Fruit fly (Drosophila melanogaster): ENCODE results near the gene p38a.
A peak's percentile ranks its signal among the peaks of the same experiment; 100 is the strongest.

The p38a gene

DNA sequence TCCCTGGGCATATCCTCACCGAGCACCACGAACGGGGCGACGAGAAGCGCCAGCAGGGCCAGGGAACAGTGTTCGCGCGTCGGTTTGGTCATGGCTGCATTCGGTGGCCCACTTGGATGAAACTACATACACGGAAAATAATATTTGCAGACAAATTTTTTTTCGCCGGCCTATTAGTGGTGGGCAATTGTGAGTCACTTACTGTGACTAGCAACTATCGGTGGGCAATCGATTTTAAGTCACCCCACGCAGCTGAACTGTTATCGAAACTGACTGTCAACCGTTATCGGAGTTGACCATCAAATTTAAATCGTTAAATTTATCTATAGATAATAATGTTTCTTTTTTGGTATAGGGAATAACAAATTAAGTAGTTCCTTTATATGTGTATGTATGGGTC lies 17.2 kb upstream of the p38a start, which contains the start of gene CG5510 (continued):
- TF ChIP-seq Fer1 (GFP tag; optimal IDR thresholded peaks at IDR 0.05) (peak; percentile 37), lov (optimal IDR thresholded peaks at IDR 0.05) (no peak), lov (GFP tag; IDR thresholded peaks at IDR 0.05) (0 out of 3 replicates have a peak, but pooled peaks have one; percentile 20), cas (GFP tag; IDR thresholded peaks at IDR 0.05) (no peak), run (tag; optimal IDR thresholded peaks at IDR 0.05) (no peak), Gug (GFP tag; IDR thresholded peaks at IDR 0.05) (peak; percentile 64; the same call in 2 of the 4 replicates), CG31441 (GFP tag; IDR thresholded peaks at IDR 0.05) (peak; percentile 91), lola (GFP tag; optimal IDR thresholded peaks at IDR 0.05) (peak in 1 of 3 experiments; percentile 8), scrt (GFP tag; optimal IDR thresholded peaks at IDR 0.05) (peak; percentile 29), CG18476 (GFP tag; optimal IDR thresholded peaks at IDR 0.05) (peak; percentile 33), ATbp (GFP tag; optimal IDR thresholded peaks at IDR 0.05) (no peak), sens-2 (GFP tag; IDR thresholded peaks at IDR 0.05) (no peak), nom (GFP tag; optimal IDR thresholded peaks at IDR 0.05) (no peak), CG33213 (GFP tag; optimal IDR thresholded peaks at IDR 0.05) (peak; percentile 11), grn (GFP tag; optimal IDR thresholded peaks at IDR 0.05) (no peak), CG8765 (GFP tag; IDR thresholded peaks at IDR 0.05) (peak; percentile 7; the same call in 1 of the 2 replicates), CG12744 (GFP tag; optimal IDR thresholded peaks at IDR 0.05) (peak; percentile 8), CG8281 (tag; optimal IDR thresholded peaks at IDR 0.05) (no peak), tna (GFP tag; IDR thresholded peaks at IDR 0.05; ENCODE audit: partially characterized antibody) (peak; percentile 98), Neu2 (GFP tag; optimal IDR thresholded peaks at IDR 0.05; ENCODE audit: borderline replicate concordance) (no peak), Taf1 (GFP tag; IDR thresholded peaks at IDR 0.05) (no peak), HHEX (GFP tag; optimal IDR thresholded peaks at IDR 0.05) (peak; percentile 26), oc (tag; optimal IDR thresholded peaks at IDR 0.05) (peak; percentile 10), da (GFP tag; optimal IDR thresholded peaks at IDR 0.05) (no peak), tin (GFP tag; optimal IDR thresholded peaks at IDR 0.05) (peak; percentile 66), onecut (GFP tag; IDR thresholded peaks at IDR 0.05) (peak; percentile 39; the same call in 1 of the 2 replicates), CG1024 (GFP tag; IDR thresholded peaks at IDR 0.05) (no peak), CkIIα-i1 (GFP tag; IDR thresholded peaks at IDR 0.05) (no peak), sc (optimal IDR thresholded peaks at IDR 0.05) (no peak), sc (GFP tag; optimal IDR thresholded peaks at IDR 0.05) (no peak), Sry-δ (GFP tag; optimal IDR thresholded peaks at IDR 0.05) (peak; percentile 98), Atf6 (GFP tag; IDR thresholded peaks at IDR 0.05) (peak; percentile 49; the same call in 1 of the 2 replicates), E2f1 (GFP tag; IDR thresholded peaks at IDR 0.05) (no peak), CG8089 (GFP tag; optimal IDR thresholded peaks at IDR 0.05) (no peak), Poxn (GFP tag; IDR thresholded peaks at IDR 0.05) (no peak), kah (GFP tag; optimal IDR thresholded peaks at IDR 0.05) (no peak), CG14050 (GFP tag; IDR thresholded peaks at IDR 0.05) (no peak), CG7357 (GFP tag; IDR thresholded peaks at IDR 0.05) (0 out of 3 replicates have a peak, but pooled peaks have one; percentile 32), CG7745 (tag; optimal IDR thresholded peaks at IDR 0.05) (no peak), CG17361 (GFP tag; IDR thresholded peaks at IDR 0.05) (peak; percentile 52; the same call in 1 of the 3 replicates), CG8388 (GFP tag; optimal IDR thresholded peaks at IDR 0.05) (peak; percentile 28), tap (tag; optimal IDR thresholded peaks at IDR 0.05) (no peak), chm (GFP tag; IDR thresholded peaks at IDR 0.05) (peak; percentile 46; the same call in 1 of the 2 replicates), pfk (GFP tag; optimal IDR thresholded peaks at IDR 0.05) (peak; percentile 7), CG9817 (tag; optimal IDR thresholded peaks at IDR 0.05) (peak; percentile 56), zen (tag; optimal IDR thresholded peaks at IDR 0.05) (peak; percentile 66), Lhr (GFP tag; optimal IDR thresholded peaks at IDR 0.05) (peak; percentile 51), CG14965 (GFP tag; optimal IDR thresholded peaks at IDR 0.05; ENCODE audit: borderline replicate concordance) (no peak), trh (GFP tag; optimal IDR thresholded peaks at IDR 0.05) (no peak), ara (GFP tag; IDR thresholded peaks at IDR 0.05) (no peak), NFAT (GFP tag; IDR thresholded peaks at IDR 0.05) (peak; percentile 83)
